Fruit fly (Drosophila melanogaster) whole organism, embryonic: ENCODE results near the gene Nle.

Experiments
- ATbp ChIP-seq: fragments of 200-800 bp; sonication (Bioruptor generic); optimal IDR thresholded peaks from 2 replicates; lab custom pipeline; 2017; ENCODE audit warnings: missing biosample characterization, mild to moderate bottlenecking, missing genetic modification characterization, missing genetic modification reagents
- Adf1 ChIP-seq: fragments of 200-800 bp; sonication (Bioruptor generic); IDR thresholded peaks from 2 replicates; pipeline ENCODE4 v1.3.6; 2022; ENCODE audit warnings: missing biosample characterization, missing genetic modification characterization
- CG10431 ChIP-seq: fragments of 200-800 bp; sonication (Bioruptor generic); optimal IDR thresholded peaks from 3 replicates; lab custom pipeline; 2018; ENCODE audit warnings: missing biosample characterization, mild to moderate bottlenecking, missing genetic modification characterization
- CG11695 ChIP-seq: fragments of 200-800 bp; sonication (Bioruptor generic); IDR thresholded peaks from 3 replicates; pipeline ENCODE4 v1.3.6; 2022; ENCODE audit warnings: missing biosample characterization, missing genetic modification characterization
- CG13296 ChIP-seq: fragments of 200-800 bp; sonication (Bioruptor generic); optimal IDR thresholded peaks from 3 replicates; lab custom pipeline; 2018; ENCODE audit warnings: missing biosample characterization, mild to moderate bottlenecking, missing genetic modification characterization
- CG15269 ChIP-seq: fragments of 200-800 bp; sonication (Bioruptor generic); optimal IDR thresholded peaks from 2 replicates; lab custom pipeline; 2018; ENCODE audit warnings: missing biosample characterization, mild to moderate bottlenecking, missing genetic modification characterization, moderate library complexity
- CG15514 ChIP-seq: fragments of 200-800 bp; sonication (Bioruptor generic); optimal IDR thresholded peaks from 3 replicates; lab custom pipeline; 2017; ENCODE audit warnings: missing biosample characterization, missing genetic modification characterization, mild to moderate bottlenecking, moderate library complexity, missing genetic modification reagents
- CG17328 ChIP-seq: fragments of 200-800 bp; sonication (Bioruptor generic); IDR thresholded peaks from 2 replicates; pipeline ENCODE4 v1.3.6; 2022; ENCODE audit warnings: missing biosample characterization, missing genetic modification characterization
- CG2199 ChIP-seq: fragments of 200-800 bp; sonication (Bioruptor generic); IDR thresholded peaks from 3 replicates; pipeline ENCODE4 v1.3.6; 2022; ENCODE audit warnings: missing biosample characterization, missing genetic modification characterization
- CG32767 ChIP-seq: fragments of 200-800 bp; sonication (Bioruptor generic); IDR thresholded peaks from 2 replicates; pipeline ENCODE4 v1.3.6; 2022; ENCODE audit warnings: missing biosample characterization, missing genetic modification characterization
- CG3726 ChIP-seq: fragments of 200-800 bp; sonication (Bioruptor generic); IDR thresholded peaks from 3 replicates; pipeline ENCODE4, ENCODE4 v1.3.6; 2022; ENCODE audit warnings: missing biosample characterization, missing genetic modification characterization
- CG4404 ChIP-seq: fragments of 200-800 bp; sonication (Bioruptor generic); IDR thresholded peaks from 2 replicates; pipeline ENCODE4 v1.3.6; 2022; ENCODE audit warnings: missing biosample characterization, missing genetic modification characterization
- CG4617 ChIP-seq: fragments of 200-800 bp; sonication (Bioruptor generic); optimal IDR thresholded peaks from 3 replicates; lab custom pipeline; 2016; ENCODE audit warnings: missing biosample characterization, missing genetic modification characterization, borderline replicate concordance
- CG5245 ChIP-seq: fragments of 200-800 bp; sonication (Bioruptor generic); optimal IDR thresholded peaks from 3 replicates; lab custom pipeline; 2016; ENCODE audit warnings: missing biosample characterization, missing genetic modification characterization
- CG6689 ChIP-seq: fragments of 200-800 bp; sonication (Bioruptor generic); IDR thresholded peaks from 2 replicates; pipeline ENCODE4 v1.3.6; 2022; ENCODE audit warnings: missing biosample characterization, missing genetic modification characterization
- CG6813 ChIP-seq: fragments of 200-800 bp; sonication (Bioruptor generic); optimal IDR thresholded peaks from 2 replicates; lab custom pipeline; 2017; ENCODE audit warnings: missing biosample characterization, missing genetic modification characterization, mild to moderate bottlenecking, moderate library complexity, missing genetic modification reagents
- CG8089 ChIP-seq: fragments of 200-800 bp; sonication (Bioruptor generic); optimal IDR thresholded peaks from 3 replicates; lab custom pipeline; 2016; ENCODE audit warnings: missing biosample characterization, missing genetic modification characterization
- CG8924 ChIP-seq: fragments of 200-800 bp; optimal IDR thresholded peaks from 3 replicates; lab custom pipeline; 2019; ENCODE audit warnings: missing biosample characterization, mild to moderate bottlenecking, missing genetic modification characterization, moderate library complexity
- Drgx ChIP-seq: fragments of 200-800 bp; sonication (Bioruptor generic); IDR thresholded peaks from 2 replicates; pipeline ENCODE4 v1.3.6; 2022; ENCODE audit warnings: missing biosample characterization, missing genetic modification characterization
- E2f1 ChIP-seq: fragments of 200-800 bp; sonication (Bioruptor generic); IDR thresholded peaks from 2 replicates; pipeline ENCODE4 v1.3.6; 2022; ENCODE audit warnings: missing biosample characterization, missing genetic modification characterization
- Ets97D ChIP-seq: fragments of 200-800 bp; sonication (Bioruptor generic); optimal IDR thresholded peaks from 3 replicates; lab custom pipeline; 2016; ENCODE audit warnings: missing biosample characterization, missing genetic modification characterization
- Fer1 ChIP-seq: fragments of 200-800 bp; sonication (Bioruptor generic); optimal IDR thresholded peaks from 2 replicates; lab custom pipeline; 2017; ENCODE audit warnings: missing biosample characterization, mild to moderate bottlenecking, missing genetic modification characterization
- Lhr ChIP-seq: fragments of 200-800 bp; sonication (Bioruptor generic); optimal IDR thresholded peaks from 3 replicates; lab custom pipeline; 2017; ENCODE audit warnings: mild to moderate bottlenecking, missing biosample characterization, missing genetic modification reagents, missing genetic modification characterization
- Mrtf ChIP-seq: fragments of 200-800 bp; sonication (Bioruptor generic); IDR thresholded peaks from 3 replicates; pipeline ENCODE4 v1.3.6; 2022; ENCODE audit warnings: missing biosample characterization, missing genetic modification characterization
- Myb ChIP-seq: fragments of 200-800 bp; sonication (Bioruptor generic); optimal IDR thresholded peaks from 2 replicates; lab custom pipeline; 2016; ENCODE audit warnings: missing biosample characterization, missing genetic modification characterization
- NFAT ChIP-seq: fragments of 200-800 bp; sonication (Bioruptor generic); IDR thresholded peaks from 2 replicates; pipeline ENCODE4 v1.3.6; 2022; ENCODE audit warnings: missing biosample characterization, missing genetic modification characterization
- Pdp1 ChIP-seq, 2 experiments: fragments of 200-800 bp; sonication (Bioruptor generic); optimal IDR thresholded peaks; 3 replicates each; lab custom pipeline; 2016; ENCODE audit warnings: missing biosample characterization in 2 of 2, missing genetic modification characterization in 2 of 2, mild to moderate bottlenecking in 1 of 2, moderate library complexity in 1 of 2
- Sry-δ ChIP-seq: fragments of 200-800 bp; sonication (Bioruptor generic); optimal IDR thresholded peaks from 2 replicates; lab custom pipeline; 2016; ENCODE audit warnings: missing biosample characterization, missing genetic modification characterization
- al ChIP-seq: fragments of 200-800 bp; sonication (Bioruptor generic); IDR thresholded peaks from 2 replicates; pipeline ENCODE4 v1.3.6; 2022; ENCODE audit warnings: missing biosample characterization, missing genetic modification characterization
- amos ChIP-seq: fragments of 200-800 bp; sonication (Bioruptor generic); IDR thresholded peaks from 2 replicates; pipeline ENCODE4 v1.3.6; 2022; ENCODE audit warnings: missing biosample characterization, missing genetic modification characterization; ENCODE audit not compliant: partially characterized antibody
- crc ChIP-seq: fragments of 200-800 bp; sonication (Bioruptor generic); optimal IDR thresholded peaks from 2 replicates; lab custom pipeline; 2016; ENCODE audit warnings: missing biosample characterization, missing genetic modification characterization
- danr ChIP-seq: fragments of 200-800 bp; sonication (Bioruptor generic); IDR thresholded peaks from 2 replicates; pipeline ENCODE4 v1.3.6; 2022; ENCODE audit warnings: missing biosample characterization, missing genetic modification characterization
- ewg ChIP-seq: fragments of 200-800 bp; sonication (Bioruptor generic); optimal IDR thresholded peaks from 3 replicates; lab custom pipeline; 2017; ENCODE audit warnings: mild to moderate bottlenecking, missing biosample characterization, missing genetic modification reagents, missing genetic modification characterization
- eyg ChIP-seq: fragments of 200-800 bp; sonication (Bioruptor generic); optimal IDR thresholded peaks from 3 replicates; lab custom pipeline; 2016; ENCODE audit warnings: missing biosample characterization, missing genetic modification characterization
- ftz-f1 ChIP-seq: fragments of 200-800 bp; sonication (Bioruptor generic); optimal IDR thresholded peaks from 2 replicates; lab custom pipeline; 2016; ENCODE audit warnings: missing biosample characterization, missing genetic modification characterization
- gcm ChIP-seq: fragments of 200-800 bp; sonication (Bioruptor generic); optimal IDR thresholded peaks from 2 replicates; lab custom pipeline; 2019; ENCODE audit warnings: missing biosample characterization, mild to moderate bottlenecking, missing genetic modification characterization, moderate library complexity
- inv ChIP-seq: fragments of 200-800 bp; sonication (Bioruptor generic); IDR thresholded peaks from 2 replicates; pipeline ENCODE4 v1.3.6; 2022; ENCODE audit warnings: missing biosample characterization, missing genetic modification characterization; ENCODE audit not compliant: partially characterized antibody
- ken ChIP-seq: fragments of 200-800 bp; sonication (Bioruptor generic); IDR thresholded peaks from 3 replicates; pipeline ENCODE4 v1.3.6; 2022; ENCODE audit warnings: missing biosample characterization, missing genetic modification characterization
- lab ChIP-seq: fragments of 200-800 bp; sonication (Bioruptor generic); optimal IDR thresholded peaks from 3 replicates; lab custom pipeline; 2017; ENCODE audit warnings: missing biosample characterization, missing genetic modification characterization, mild to moderate bottlenecking, moderate library complexity, missing genetic modification reagents
- lbe ChIP-seq: fragments of 200-800 bp; sonication (Bioruptor generic); optimal IDR thresholded peaks from 2 replicates; lab custom pipeline; 2016; ENCODE audit warnings: missing biosample characterization, mild to moderate bottlenecking, missing genetic modification characterization
- lmd ChIP-seq: fragments of 200-800 bp; sonication (Bioruptor generic); IDR thresholded peaks from 2 replicates; pipeline ENCODE4 v1.3.6; 2022; ENCODE audit warnings: missing biosample characterization, missing genetic modification characterization
- nerfin-2 ChIP-seq: fragments of 200-800 bp; sonication (Bioruptor generic); IDR thresholded peaks from 2 replicates; pipeline ENCODE4 v1.3.6; 2022; ENCODE audit warnings: missing biosample characterization, missing genetic modification characterization; ENCODE audit not compliant: partially characterized antibody
- odd ChIP-seq: fragments of 200-800 bp; sonication (Bioruptor generic); optimal IDR thresholded peaks from 2 replicates; lab custom pipeline; 2017; ENCODE audit warnings: missing biosample characterization, mild to moderate bottlenecking, missing genetic modification characterization
- otp ChIP-seq: fragments of 200-800 bp; sonication (Bioruptor generic); IDR thresholded peaks from 3 replicates; pipeline ENCODE4, ENCODE4 v1.3.6; 2022; ENCODE audit warnings: missing biosample characterization, missing genetic modification characterization
- rib ChIP-seq: fragments of 200-800 bp; sonication (Bioruptor generic); IDR thresholded peaks from 2 replicates; pipeline ENCODE4 v1.3.6; 2022; ENCODE audit warnings: missing biosample characterization, missing genetic modification characterization
- salm ChIP-seq: fragments of 200-800 bp; sonication (Bioruptor generic); optimal IDR thresholded peaks from 2 replicates; lab custom pipeline; 2018; ENCODE audit warnings: missing biosample characterization, mild to moderate bottlenecking, missing genetic modification characterization
- schlank ChIP-seq: fragments of 200-800 bp; sonication (Bioruptor generic); optimal IDR thresholded peaks from 2 replicates; lab custom pipeline; 2018; ENCODE audit warnings: missing biosample characterization, mild to moderate bottlenecking, missing genetic modification characterization
- sr ChIP-seq: fragments of 200-800 bp; sonication (Bioruptor generic); IDR thresholded peaks from 3 replicates; pipeline ENCODE4 v1.3.6; 2022; ENCODE audit warnings: missing biosample characterization, missing genetic modification characterization
- unpg ChIP-seq: fragments of 200-800 bp; sonication (Bioruptor generic); optimal IDR thresholded peaks from 3 replicates; lab custom pipeline; 2018; ENCODE audit warnings: missing biosample characterization, mild to moderate bottlenecking, missing genetic modification characterization, moderate library complexity
- vvl ChIP-seq: fragments of 200-800 bp; sonication (Bioruptor generic); IDR thresholded peaks from 2 replicates; pipeline ENCODE4 v1.3.6; 2022; ENCODE audit warnings: missing biosample characterization, missing genetic modification characterization
- wdn ChIP-seq: fragments of 200-800 bp; sonication (Bioruptor generic); IDR thresholded peaks from 2 replicates; pipeline ENCODE4 v1.3.6; 2022; ENCODE audit warnings: missing biosample characterization, missing genetic modification characterization
- wek ChIP-seq: fragments of 200-800 bp; sonication (Bioruptor generic); optimal IDR thresholded peaks from 3 replicates; lab custom pipeline; 2018; ENCODE audit warnings: missing biosample characterization, mild to moderate bottlenecking, missing genetic modification characterization, moderate library complexity

Gene Nle

dm6 chr2L:530245-530644 is 37.7 kb downstream of the Nle start (continued):
- no peak for TF ChIP-seq CG3726 (GFP tag; lab: Robert Waterston, UW)
- TF ChIP-seq CG15514 = no peak
- TF ChIP-seq Lhr (GFP tag; lab: Kevin White, UChicago) = no peak
- no peak for TF ChIP-seq CG4404 (GFP tag; lab: Robert Waterston, UW)
- TF ChIP-seq ftz-f1 = no peak
- TF ChIP-seq wek (GFP tag; lab: Kevin White, UChicago) = no peak
- no peak for TF ChIP-seq lmd (GFP tag; lab: Robert Waterston, UW)
- no peak for TF ChIP-seq inv (GFP tag; lab: Robert Waterston, UW)
- TF ChIP-seq CG6689 (GFP tag; lab: Robert Waterston, UW) = no peak
- TF ChIP-seq vvl (GFP tag; lab: Robert Waterston, UW) = 0 out of 2 replicates have a peak, but pooled peaks have one; percentile 22
- no peak for TF ChIP-seq rib (GFP tag; lab: Robert Waterston, UW)
- no peak for TF ChIP-seq CG32767 (GFP tag; lab: Robert Waterston, UW)
- no peak for TF ChIP-seq otp (GFP tag; lab: Robert Waterston, UW)
- no peak for TF ChIP-seq CG10431 (GFP tag; lab: Kevin White, UChicago)
- no peak for TF ChIP-seq eyg (GFP tag; lab: Kevin White, UChicago)
- TF ChIP-seq wdn (GFP tag; lab: Robert Waterston, UW) = no peak
- no peak for TF ChIP-seq Mrtf (GFP tag; lab: Robert Waterston, UW)
- peak; percentile 17 for TF ChIP-seq unpg (GFP tag; lab: Kevin White, UChicago)
- TF ChIP-seq gcm (GFP tag; lab: Kevin White, UChicago) = no peak
- no peak for TF ChIP-seq salm (tag; lab: Kevin White, UChicago)
- TF ChIP-seq danr (GFP tag; lab: Robert Waterston, UW) = no peak
- TF ChIP-seq amos = no peak
- peak; percentile 20 for TF ChIP-seq ATbp (GFP tag; lab: Kevin White, UChicago)
- no peak for TF ChIP-seq schlank (tag; lab: Kevin White, UChicago)
- no peak for TF ChIP-seq odd (GFP tag; lab: Kevin White, UChicago)
- TF ChIP-seq ken (GFP tag; lab: Robert Waterston, UW) = no peak
- TF ChIP-seq CG2199 = no peak
- TF ChIP-seq CG4617 (GFP tag; lab: Kevin White, UChicago) = no peak
- no peak for TF ChIP-seq E2f1 (GFP tag; lab: Robert Waterston, UW)
- no peak for TF ChIP-seq Myb (GFP tag; lab: Kevin White, UChicago)
- TF ChIP-seq Ets97D = no peak
- no peak for TF ChIP-seq CG13296 (GFP tag; lab: Kevin White, UChicago)
- TF ChIP-seq Fer1 (GFP tag; lab: Kevin White, UChicago) = no peak
- TF ChIP-seq CG8089 (GFP tag; lab: Kevin White, UChicago) = no peak
- TF ChIP-seq Drgx (GFP tag; lab: Robert Waterston, UW) = no peak; the same call in 1 of the 2 replicates
- no peak for TF ChIP-seq al (GFP tag; lab: Robert Waterston, UW)
- TF ChIP-seq crc (GFP tag; lab: Kevin White, UChicago) = no peak
- TF ChIP-seq Sry-δ (GFP tag; lab: Kevin White, UChicago) = no peak
- peak; percentile 4 for TF ChIP-seq lab (GFP tag; lab: Kevin White, UChicago)
- TF ChIP-seq nerfin-2 (GFP tag; lab: Robert Waterston, UW) = no peak
- 0 out of 2 replicates have a peak, but pooled peaks have one; percentile 10 for TF ChIP-seq NFAT (GFP tag; lab: Robert Waterston, UW)
- peak; percentile 53; the same call in 1 of the 2 replicates for TF ChIP-seq CG17328 (GFP tag; lab: Robert Waterston, UW)
- peak; percentile 75 for TF ChIP-seq lbe (GFP tag; lab: Kevin White, UChicago)
- TF ChIP-seq CG6813 (GFP tag; lab: Kevin White, UChicago) = no peak
- TF ChIP-seq CG11695 = 0 out of 3 replicates have a peak, but pooled peaks have one; percentile 26
- TF ChIP-seq Pdp1 (GFP tag; optimal IDR thresholded peaks at IDR 0.05; lab: Kevin White, UChicago) = peak in 1 of 2 experiments; percentile 30
- no peak for TF ChIP-seq CG15269 (tag; lab: Kevin White, UChicago)
- TF ChIP-seq Adf1 (GFP tag; lab: Robert Waterston, UW) = no peak
- no peak for TF ChIP-seq sr (GFP tag; lab: Robert Waterston, UW)
- TF ChIP-seq CG5245 (GFP tag; lab: Kevin White, UChicago) = no peak
- no peak for TF ChIP-seq ewg (GFP tag; lab: Kevin White, UChicago)
- no peak for TF ChIP-seq CG8924
